Worm (Caenorhabditis elegans): Measurements from ENCODE around the gene ulp-4.

DNA sequence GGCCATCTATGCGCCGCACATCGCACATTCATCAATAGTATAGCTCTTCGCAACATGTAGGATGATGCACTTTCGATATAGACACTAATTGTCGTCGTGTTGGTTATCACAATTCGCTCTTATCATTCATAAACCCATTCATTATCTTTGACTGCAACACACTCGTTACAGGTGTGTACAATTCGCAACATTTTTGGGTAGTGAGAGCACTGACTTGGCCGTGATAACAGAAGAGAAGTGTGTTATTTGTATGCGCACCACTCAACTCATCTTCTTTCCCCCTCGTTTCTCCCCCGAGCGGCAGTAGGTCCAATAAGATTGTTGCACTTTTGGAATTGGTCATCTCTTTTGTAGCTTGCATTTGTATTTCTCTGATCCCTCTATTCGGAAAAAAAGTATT is 2.5 kb upstream of the ulp-4 start:
- TF ChIP-seq ZK546.5 (tag; optimal IDR thresholded peaks at IDR 0.05) (no peak), snpc-4 (tag; optimal IDR thresholded peaks at IDR 0.05) (no peak), nhr-237 (tag; optimal IDR thresholded peaks at IDR 0.05) (no peak), ama-1 (optimal IDR thresholded peaks at IDR 0.05) (no peak), dmd-4 (tag; optimal IDR thresholded peaks at IDR 0.05) (no peak), blmp-1 (tag; optimal IDR thresholded peaks at IDR 0.05; ENCODE audit: insufficient read depth) (no peak)
